Fruit fly (Drosophila melanogaster) whole organism, pupa: ENCODE data around the gene pad.

Experiments used
- CG14655 ChIP-seq: fragments of 200-800 bp; sonication (Bioruptor generic); optimal IDR thresholded peaks from 3 replicates; lab custom pipeline; 2017; ENCODE audit warnings: mild to moderate bottlenecking, missing biosample characterization, missing genetic modification reagents, missing genetic modification characterization
- CG17806 ChIP-seq: fragments of 200-800 bp; sonication (Bioruptor generic); optimal IDR thresholded peaks from 2 replicates; lab custom pipeline; 2018; ENCODE audit warnings: missing biosample characterization, mild to moderate bottlenecking, missing genetic modification characterization, moderate library complexity
- CG4496 ChIP-seq: fragments of 200-800 bp; sonication (Bioruptor generic); IDR thresholded peaks from 3 replicates; pipeline ENCODE4 v1.3.6; 2022; ENCODE audit warnings: missing biosample characterization, missing genetic modification characterization
- CG8301 ChIP-seq: fragments of 200-800 bp; sonication (Bioruptor generic); optimal IDR thresholded peaks from 2 replicates; lab custom pipeline; 2018; ENCODE audit warnings: missing biosample characterization, mild to moderate bottlenecking, missing genetic modification characterization
- D1 ChIP-seq: fragments of 200-800 bp; sonication (Bioruptor generic); optimal IDR thresholded peaks from 2 replicates; lab custom pipeline; 2018; ENCODE audit warnings: missing biosample characterization, mild to moderate bottlenecking, missing genetic modification characterization, moderate library complexity
- Ets98B ChIP-seq: fragments of 200-800 bp; sonication (Bioruptor generic); IDR thresholded peaks from 2 replicates; pipeline ENCODE4 v1.3.6; 2022; ENCODE audit warnings: missing biosample characterization, missing genetic modification characterization
- gl ChIP-seq: fragments of 200-800 bp; sonication (Bioruptor generic); optimal IDR thresholded peaks from 2 replicates; lab custom pipeline; 2018; ENCODE audit warnings: missing biosample characterization, mild to moderate bottlenecking, missing genetic modification characterization

DNA sequence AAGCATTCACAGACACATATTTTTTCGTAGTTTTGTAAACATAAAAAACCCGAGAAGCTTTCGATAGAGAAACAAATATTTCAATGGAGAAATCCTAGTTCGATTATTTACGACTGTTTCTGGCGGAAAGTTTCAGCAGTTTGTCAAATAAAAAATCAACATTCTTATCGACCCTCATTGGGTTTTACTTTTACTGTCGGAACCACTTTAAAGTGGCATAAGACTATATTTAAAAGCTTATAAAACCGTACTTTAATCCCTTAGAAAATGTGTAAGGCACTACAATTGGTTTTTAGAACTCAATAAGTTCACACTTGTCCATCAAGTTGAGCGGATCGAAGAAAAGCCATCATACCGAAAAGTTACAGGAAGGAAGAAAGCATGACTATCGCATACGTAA is 16.9 kb upstream of the pad start, which contains the start of gene CG17929:
- no peak for TF ChIP-seq Ets98B
- no peak for TF ChIP-seq CG4496 (GFP tag; lab: Robert Waterston, UW)
- no peak for TF ChIP-seq CG14655 (GFP tag; lab: Kevin White, UChicago)
- TF ChIP-seq CG8301 (tag; lab: Kevin White, UChicago) = no peak
- TF ChIP-seq CG17806 = no peak
- TF ChIP-seq D1 (tag; lab: Kevin White, UChicago) = no peak
- no peak for TF ChIP-seq gl (tag; lab: Kevin White, UChicago)
